Worm (Caenorhabditis elegans): ENCODE measurements around the gene sru-24.

DNA sequence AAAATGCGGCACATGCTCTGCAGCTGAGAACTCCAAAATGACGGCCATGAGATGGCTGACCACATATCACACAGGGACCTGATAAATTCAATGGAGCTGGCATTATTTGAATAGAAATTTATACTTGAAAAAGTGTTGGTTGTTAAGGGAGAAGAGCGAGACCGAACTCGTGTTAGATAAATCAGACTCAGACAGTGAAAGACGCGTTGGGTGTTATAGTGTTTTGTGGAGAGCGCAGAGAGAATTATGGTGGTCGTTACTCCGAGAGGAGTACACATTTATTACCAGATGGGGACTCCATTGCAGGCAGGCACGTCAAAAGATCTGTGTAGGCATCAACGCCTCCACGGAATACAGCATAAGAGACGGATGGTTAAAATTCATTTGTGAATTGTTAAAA is 28.5 kb downstream of the sru-24 start, which contains the start of gene nhr-190:
- TF ChIP-seq sea-1 (GFP tag; conservative IDR thresholded peaks at IDR 0.05) (no peak), flt-1 (GFP tag; IDR thresholded peaks at IDR 0.05) (no peak), pes-1 (GFP tag; IDR thresholded peaks at IDR 0.05) (no peak), ama-1 (optimal IDR thresholded peaks at IDR 0.05) (no peak), hmbx-1 (tag; optimal IDR thresholded peaks at IDR 0.05) (no peak), tbx-11 (GFP tag; IDR thresholded peaks at IDR 0.05) (no peak), tra-4 (tag; optimal IDR thresholded peaks at IDR 0.05) (no peak), hnd-1 (tag; optimal IDR thresholded peaks at IDR 0.05) (no peak), ets-7 (tag; optimal IDR thresholded peaks at IDR 0.05) (no peak), scrt-1 (GFP tag; IDR thresholded peaks at IDR 0.05) (no peak)

Data from whole organism, early embryonic.